Worm (Caenorhabditis elegans): ENCODE results near the gene eif-2A.

DNA sequence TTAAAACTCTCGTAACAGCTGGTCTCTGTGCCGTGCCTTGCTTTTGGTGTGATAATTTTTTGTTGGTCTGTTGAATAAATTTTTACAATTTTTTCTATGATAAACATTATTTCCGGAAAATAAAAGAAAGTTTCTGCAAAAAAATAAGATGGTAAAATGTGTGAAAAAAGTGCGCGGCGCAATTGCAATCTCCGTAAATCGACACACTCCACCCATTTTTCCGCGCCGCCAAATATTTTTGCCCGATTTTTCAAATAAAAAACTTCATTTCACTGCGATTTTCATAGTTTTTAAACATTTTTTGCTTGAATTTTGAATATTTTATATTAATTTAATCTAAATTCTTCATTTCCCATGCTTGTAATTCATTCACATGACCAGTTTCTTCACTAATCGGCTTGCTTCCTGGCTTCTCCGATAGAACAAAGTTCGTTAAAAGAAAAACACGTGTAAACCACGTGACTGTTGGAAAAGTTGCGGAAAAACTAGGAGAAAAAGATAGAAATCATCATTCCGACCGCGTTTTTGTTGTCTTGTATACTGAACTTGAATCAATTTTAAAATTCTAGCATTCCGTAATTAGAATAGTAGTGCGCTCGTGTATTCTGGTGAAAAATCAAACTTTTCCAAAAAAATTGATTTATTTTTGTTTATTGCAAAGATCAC, 28.4 kb upstream of the eif-2A start:
- no peak for TF ChIP-seq xnd-1 (tag; optimal IDR thresholded peaks at IDR 0.05)
- TF ChIP-seq Y79H2A.3 (GFP tag; conservative IDR thresholded peaks at IDR 0.05): no peak
- TF ChIP-seq F49E8.2 (tag; optimal IDR thresholded peaks at IDR 0.05; ENCODE audit: insufficient read depth): peak; percentile 28
- TF ChIP-seq ceh-100 (GFP tag; IDR thresholded peaks at IDR 0.05): peak; percentile 74
- TF ChIP-seq snpc-4 (GFP tag; optimal IDR thresholded peaks at IDR 0.05): no peak
- TF ChIP-seq snpc-4 (tag; optimal IDR thresholded peaks at IDR 0.05): peak in 3 of 4 experiments; percentile 30 to 49 (median 43)
